Worm (Caenorhabditis elegans): ENCODE results near the gene syx-16.

DNA sequence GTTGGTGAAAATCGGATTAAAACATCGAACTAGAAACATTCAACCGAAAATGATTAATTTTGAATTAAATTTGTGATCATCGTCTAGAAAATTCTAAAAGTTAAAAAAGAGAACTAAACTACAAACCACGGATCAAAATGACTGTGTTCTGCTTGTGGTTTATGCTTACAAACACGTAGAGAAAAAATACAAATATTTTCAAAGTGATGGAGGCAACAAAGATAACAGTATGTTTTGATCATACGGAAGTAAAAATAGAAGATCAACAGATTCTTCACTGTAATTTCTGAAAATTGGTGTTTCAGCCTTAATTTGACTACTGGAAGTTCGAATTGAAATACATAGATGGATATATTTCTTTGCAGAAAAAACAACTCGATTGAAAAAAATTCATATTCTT lies 5.6 kb downstream of the syx-16 start:
- TF ChIP-seq snpc-4 (tag; optimal IDR thresholded peaks at IDR 0.05) (no peak), lin-13 (GFP tag; optimal IDR thresholded peaks at IDR 0.05) (no peak), ZK546.5 (tag; optimal IDR thresholded peaks at IDR 0.05) (no peak), ztf-11 (tag; optimal IDR thresholded peaks at IDR 0.05) (no peak), nhr-11 (tag; optimal IDR thresholded peaks at IDR 0.05) (no peak), nhr-23 (tag; optimal IDR thresholded peaks at IDR 0.05) (no peak), egl-27 (tag; optimal IDR thresholded peaks at IDR 0.05) (no peak), unc-39 (tag; optimal IDR thresholded peaks at IDR 0.05) (no peak), gmeb-1 (tag; optimal IDR thresholded peaks at IDR 0.05) (no peak), mdl-1 (tag; optimal IDR thresholded peaks at IDR 0.05) (no peak), nhr-10 (tag; optimal IDR thresholded peaks at IDR 0.05) (no peak), skn-1 (tag; optimal IDR thresholded peaks at IDR 0.05) (no peak), R02D3.7 (tag; optimal IDR thresholded peaks at IDR 0.05) (no peak)
